Worm (Caenorhabditis elegans) whole organism, L4 larva: Measurements from ENCODE around the gene W06F12.3.

Experiments
- F49E8.2 ChIP-seq: sonication (generic microtip); optimal IDR thresholded peaks from 2 replicates; lab custom pipeline; 2016; ENCODE audit warnings: missing compliant biosample characterization, mild to moderate bottlenecking, missing genetic modification characterization, borderline replicate concordance
- daf-16 ChIP-seq, 3 experiments: sonication (generic microtip); optimal IDR thresholded peaks; 2 replicates each; lab custom pipeline; 2016 to 2017; ENCODE audit warnings: missing genetic modification characterization in 3 of 3, missing genetic modification reagents in 3 of 3, mild to moderate bottlenecking in 2 of 3, missing compliant biosample characterization in 2 of 3, missing biosample characterization in 1 of 3, moderate library complexity in 1 of 3
- dmd-8 ChIP-seq: fragments of 200-800 bp; sonication (Bioruptor generic); IDR thresholded peaks from 2 replicates; pipeline ENCODE4 v1.3.6; 2022; ENCODE audit warnings: missing genetic modification characterization, missing compliant biosample characterization
- duxl-1 ChIP-seq: sonication (generic microtip); optimal IDR thresholded peaks from 2 replicates; lab custom pipeline; 2016; ENCODE audit warnings: mild to moderate bottlenecking, missing genetic modification characterization, moderate library complexity, missing compliant biosample characterization; ENCODE audit not compliant: poor library complexity
- lin-29 ChIP-seq: fragments of 200-800 bp; sonication (Bioruptor generic); IDR thresholded peaks from 2 replicates; pipeline ENCODE4 v1.3.6; 2022; ENCODE audit warnings: missing genetic modification reagents, missing genetic modification characterization, missing compliant biosample characterization

DNA sequence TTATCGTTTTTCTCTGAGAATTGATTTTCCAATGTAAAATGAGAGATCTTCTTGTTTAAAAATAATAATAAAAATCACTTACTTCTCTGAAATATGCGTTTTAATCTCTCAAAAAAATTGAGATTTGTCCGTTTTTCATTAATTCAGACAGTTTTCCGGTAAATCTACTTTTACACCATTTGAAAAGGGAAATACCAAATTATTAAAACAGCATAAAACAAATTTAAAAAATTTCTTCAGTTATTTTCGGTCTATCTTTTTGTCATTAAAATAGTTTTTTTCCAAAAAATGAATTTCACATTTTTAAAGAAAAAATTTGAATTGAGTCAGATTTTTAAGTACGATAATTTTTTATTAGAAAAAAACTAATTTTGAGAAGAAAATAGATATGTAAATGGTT is 44.0 kb downstream of the W06F12.3 start:
- TF ChIP-seq F49E8.2 (tag; lab: Kevin White, UChicago) (no peak), dmd-8 (no peak), daf-16 (GFP tag; optimal IDR thresholded peaks at IDR 0.05; lab: Kevin White, UChicago) (no peak), daf-16 (tag; optimal IDR thresholded peaks at IDR 0.05; lab: Kevin White, UChicago) (no peak), duxl-1 (tag; lab: Kevin White, UChicago) (no peak), lin-29 (GFP tag; lab: Robert Waterston, UW) (no peak)
